Fruit fly (Drosophila melanogaster) whole organism, larva: ENCODE measurements around the gene CG14963.

ENCODE experiments used
- noc ChIP-seq: fragments of 200-800 bp; sonication (Bioruptor generic); optimal IDR thresholded peaks from 3 replicates; lab custom pipeline; 2019; ENCODE audit warnings: missing biosample characterization, mild to moderate bottlenecking, missing genetic modification characterization, moderate library complexity

Gene CG14963

dm6 chr3L:3148125-3149059 is 24.0 kb downstream of the CG14963 start, which contains the start of the genes Usp5 and BtbVII:
Usp5 (minus strand) TSS chr3L:3148358.
BtbVII (plus strand) TSS chr3L:3148646.
- TF ChIP-seq noc (tag; lab: Kevin White, UChicago), result peak; percentile 37

dm6 chr3L:3143383-3143962 is 28.9 kb downstream of the CG14963 start, which contains the start of the genes CG11537 and Alg2:
CG11537 (minus strand) TSS chr3L:3143457.
Alg2 (plus strand) TSS chr3L:3143808.
- no peak for TF ChIP-seq noc (tag; lab: Kevin White, UChicago)

dm6 chr3L:3142516-3143382 is 29.6 kb downstream of the CG14963 start:
- no peak for TF ChIP-seq noc (tag; lab: Kevin White, UChicago)

dm6 chr3L:3141411-3141810 is 30.9 kb downstream of the CG14963 start:
- TF ChIP-seq noc (tag; lab: Kevin White, UChicago), result no peak

- TF ChIP-seq noc (tag; lab: Kevin White, UChicago), result peak; percentile 11
These were observed 38.2 kb downstream of the CG14963 start for dm6 chr3L:3134064-3134545.

- TF ChIP-seq noc (tag; lab: Kevin White, UChicago), result no peak
These were observed 44.8 kb downstream of the CG14963 start, which contains the start of gene promL for dm6 chr3L:3127544-3127943. promL (minus strand) TSS chr3L:3127724.

dm6 chr3L:3126478-3126877 is 45.9 kb downstream of the CG14963 start:
- TF ChIP-seq noc (tag; lab: Kevin White, UChicago), result no peak

- TF ChIP-seq noc (tag; lab: Kevin White, UChicago), result no peak
These were observed 46.7 kb downstream of the CG14963 start for dm6 chr3L:3125649-3126130.

dm6 chr3L:3124939-3125648 is 47.3 kb downstream of the CG14963 start:
- TF ChIP-seq noc (tag; lab: Kevin White, UChicago), result no peak

dm6 chr3L:3124519-3124918 is 47.8 kb downstream of the CG14963 start:
- no peak for TF ChIP-seq noc (tag; lab: Kevin White, UChicago)

dm6 chr3L:3122688-3123316 is 49.5 kb downstream of the CG14963 start:
- TF ChIP-seq noc (tag; lab: Kevin White, UChicago), result no peak

- peak; percentile 36 for TF ChIP-seq noc (tag; lab: Kevin White, UChicago)
These were observed 50.4 kb downstream of the CG14963 start for dm6 chr3L:3121769-3122432.
